Worm (Caenorhabditis elegans) whole organism, L4 larva: ENCODE data around the gene C49H3.6.
A peak's percentile ranks its signal among the peaks of the same experiment; 100 is the strongest.

ENCODE experiments used
- T20F7.1 ChIP-seq: fragments of 200-800 bp; sonication (Bioruptor generic); optimal IDR thresholded peaks from 2 replicates; lab custom pipeline; 2018; ENCODE audit warnings: mild to moderate bottlenecking, missing genetic modification characterization, missing compliant biosample characterization
- aha-1 ChIP-seq: fragments of 150-350 bp; peaks from one replicate; lab custom pipeline; 2014; ENCODE audit warnings: missing biosample characterization, missing genetic modification characterization
- aly-2 ChIP-seq: sonication (generic microtip); optimal IDR thresholded peaks from 2 replicates; lab custom pipeline; 2018; ENCODE audit warnings: missing biosample characterization, missing genetic modification characterization
- ama-1 ChIP-seq: fragments of 150-350 bp; optimal IDR thresholded peaks from 2 replicates; lab custom pipeline; 2014; ENCODE audit warnings: inconsistent platforms, mixed read lengths
- arid-1 ChIP-seq: fragments of 200-800 bp; sonication (Bioruptor generic); conservative IDR thresholded peaks from 2 replicates; pipeline ENCODE4 v1.3.6; 2022; ENCODE audit warnings: missing genetic modification reagents, missing genetic modification characterization, missing compliant biosample characterization
- attf-4 ChIP-seq: sonication (generic microtip); optimal IDR thresholded peaks from 3 replicates; lab custom pipeline; 2017; ENCODE audit warnings: missing biosample characterization, missing genetic modification characterization
- ceh-44 ChIP-seq: fragments of 200-800 bp; sonication (Bioruptor generic); IDR thresholded peaks from 2 replicates; pipeline ENCODE4 v1.3.6; 2022; ENCODE audit warnings: missing genetic modification reagents, missing genetic modification characterization, missing compliant biosample characterization
- ceh-82 ChIP-seq: sonication (generic microtip); optimal IDR thresholded peaks from 2 replicates; lab custom pipeline; 2017; ENCODE audit warnings: missing biosample characterization, missing genetic modification characterization
- cey-2 ChIP-seq: sonication (generic microtip); optimal IDR thresholded peaks from 3 replicates; lab custom pipeline; 2017; ENCODE audit warnings: missing genetic modification characterization, mild to moderate bottlenecking, missing compliant biosample characterization, antibody characterized with exemption, borderline replicate concordance; ENCODE audit not compliant: insufficient read depth
- ctbp-1 ChIP-seq: fragments of 200-800 bp; sonication (Bioruptor generic); IDR thresholded peaks from 2 replicates; pipeline ENCODE4 v1.3.6; 2022; ENCODE audit warnings: missing genetic modification reagents, missing genetic modification characterization, missing compliant biosample characterization
- daf-16 ChIP-seq, 3 experiments: sonication (generic microtip); optimal IDR thresholded peaks; 2 replicates each; lab custom pipeline; 2016 to 2017; ENCODE audit warnings: missing genetic modification characterization in 3 of 3, missing genetic modification reagents in 3 of 3, mild to moderate bottlenecking in 2 of 3, missing compliant biosample characterization in 2 of 3, missing biosample characterization in 1 of 3, moderate library complexity in 1 of 3
- dmd-6 ChIP-seq: fragments of 200-800 bp; sonication (Bioruptor generic); IDR thresholded peaks from 2 replicates; pipeline ENCODE4 v1.3.6; 2022; ENCODE audit warnings: missing genetic modification reagents, missing genetic modification characterization, missing compliant biosample characterization
- dmd-9 ChIP-seq: fragments of 200-800 bp; sonication (Bioruptor generic); IDR thresholded peaks from 2 replicates; pipeline ENCODE4 v1.3.6; 2022; ENCODE audit warnings: missing genetic modification reagents, missing genetic modification characterization, missing compliant biosample characterization
- dpl-1 ChIP-seq: fragments of 150-350 bp; optimal IDR thresholded peaks from 2 replicates; lab custom pipeline; 2014; ENCODE audit warnings: missing biosample characterization, missing genetic modification reagents, missing genetic modification characterization
- duxl-1 ChIP-seq: sonication (generic microtip); optimal IDR thresholded peaks from 2 replicates; lab custom pipeline; 2016; ENCODE audit warnings: mild to moderate bottlenecking, missing genetic modification characterization, moderate library complexity, missing compliant biosample characterization; ENCODE audit not compliant: poor library complexity
- dve-1 ChIP-seq: sonication (generic microtip); optimal IDR thresholded peaks from 2 replicates; lab custom pipeline; 2017; ENCODE audit warnings: antibody characterized with exemption, mild to moderate bottlenecking, missing genetic modification characterization, missing compliant biosample characterization; ENCODE audit not compliant: insufficient read depth
- egl-43 ChIP-seq: fragments of 200-800 bp; sonication (Bioruptor generic); IDR thresholded peaks from 2 replicates; pipeline ENCODE4 v1.3.6; 2022; ENCODE audit warnings: missing genetic modification reagents, missing genetic modification characterization, missing compliant biosample characterization
- hlh-30 ChIP-seq: sonication (generic microtip); optimal IDR thresholded peaks from 2 replicates; lab custom pipeline; 2017; ENCODE audit warnings: antibody characterized with exemption, mild to moderate bottlenecking, missing genetic modification characterization, missing compliant biosample characterization; ENCODE audit not compliant: insufficient read depth
- mdl-1 ChIP-seq, 2 experiments: fragments of 150-350 bp in 1 of 2; sonication (generic microtip) in 1 of 2; optimal IDR thresholded peaks; 2 replicates each; lab custom pipeline; 2014 to 2017; ENCODE audit warnings: missing biosample characterization in 2 of 2, missing genetic modification characterization in 2 of 2
- mep-1 ChIP-seq: fragments of 150-350 bp; sonication (generic microtip); optimal IDR thresholded peaks from 3 replicates; lab custom pipeline; 2014; ENCODE audit warnings: missing biosample characterization, missing genetic modification characterization
- mxl-2 ChIP-seq: fragments of 200-800 bp; sonication (Bioruptor generic); conservative IDR thresholded peaks from 2 replicates; pipeline ENCODE4 v1.3.6; 2022; ENCODE audit warnings: missing genetic modification reagents, missing genetic modification characterization, missing compliant biosample characterization
- mxl-3 ChIP-seq: fragments of 200-800 bp; sonication (Bioruptor generic); optimal IDR thresholded peaks from 2 replicates; lab custom pipeline; 2018; ENCODE audit warnings: mild to moderate bottlenecking, missing genetic modification characterization, missing compliant biosample characterization
- nhr-102 ChIP-seq: sonication (generic microtip); optimal IDR thresholded peaks from 2 replicates; lab custom pipeline; 2016; ENCODE audit warnings: mild to moderate bottlenecking, missing genetic modification characterization, moderate library complexity, missing compliant biosample characterization
- nhr-11 ChIP-seq: fragments of 150-350 bp; optimal IDR thresholded peaks from 2 replicates; lab custom pipeline; 2014; ENCODE audit warnings: missing biosample characterization, missing genetic modification characterization
- nhr-111 ChIP-seq: fragments of 200-800 bp; sonication (Bioruptor generic); optimal IDR thresholded peaks from 2 replicates; lab custom pipeline; 2018; ENCODE audit warnings: mild to moderate bottlenecking, missing genetic modification characterization, missing compliant biosample characterization
- nhr-237 ChIP-seq: sonication (generic microtip); optimal IDR thresholded peaks from 2 replicates; lab custom pipeline; 2017; ENCODE audit warnings: missing biosample characterization, missing genetic modification characterization
- nhr-25 ChIP-seq: sonication (generic microtip); optimal IDR thresholded peaks from 2 replicates; lab custom pipeline; 2017; ENCODE audit warnings: missing genetic modification characterization, mild to moderate bottlenecking, missing compliant biosample characterization, antibody characterized with exemption, moderate library complexity, borderline replicate concordance; ENCODE audit not compliant: insufficient read depth
- nhr-28 ChIP-seq: fragments of 150-350 bp; optimal IDR thresholded peaks from 2 replicates; lab custom pipeline; 2014; ENCODE audit warnings: missing biosample characterization, missing genetic modification characterization
- nhr-6 ChIP-seq: fragments of 150-350 bp; optimal IDR thresholded peaks from 2 replicates; lab custom pipeline; 2014; ENCODE audit warnings: missing biosample characterization, missing genetic modification characterization
- pha-4 ChIP-seq, 2 experiments: fragments of 150-350 bp in 1 of 2; fragments of 200-800 bp in 1 of 2; sonication (Bioruptor generic) in 1 of 2; IDR thresholded peaks in 1 of 2; optimal IDR thresholded peaks in 1 of 2; 2 replicates each; pipeline versions ENCODE4 v1.3.6 to Lab custom; 2014 to 2022; ENCODE audit warnings: missing genetic modification characterization in 2 of 2, missing genetic modification reagents in 2 of 2, missing biosample characterization in 1 of 2, missing compliant biosample characterization in 1 of 2
- saeg-2 ChIP-seq: fragments of 200-800 bp; sonication (Bioruptor generic); IDR thresholded peaks from 2 replicates; pipeline ENCODE4 v1.3.6; 2022; ENCODE audit warnings: missing genetic modification reagents, missing genetic modification characterization, missing compliant biosample characterization
- sdz-12 ChIP-seq: fragments of 200-800 bp; sonication (Bioruptor generic); optimal IDR thresholded peaks from 2 replicates; lab custom pipeline; 2018; ENCODE audit warnings: mild to moderate bottlenecking, missing genetic modification characterization, missing compliant biosample characterization
- unc-39 ChIP-seq: sonication (generic microtip); optimal IDR thresholded peaks from 2 replicates; lab custom pipeline; 2017; ENCODE audit warnings: missing biosample characterization, missing genetic modification characterization
- unc-62 ChIP-seq, 3 experiments: fragments of 150-350 bp in 1 of 3; sonication (generic microtip); optimal IDR thresholded peaks in 2 of 3; peaks in 1 of 3; 1 replicate in 1 of 3; 2 replicates in 2 of 3; lab custom pipeline; 2014 to 2017; ENCODE audit warnings: missing biosample characterization in 3 of 3, missing genetic modification characterization in 3 of 3, missing genetic modification reagents in 3 of 3, missing genotype in 1 of 3
- zfp-2 ChIP-seq: sonication (generic microtip); optimal IDR thresholded peaks from 2 replicates; lab custom pipeline; 2016; ENCODE audit warnings: mild to moderate bottlenecking, missing genetic modification characterization, missing compliant biosample characterization
- ztf-7 ChIP-seq: fragments of 150-350 bp; optimal IDR thresholded peaks from 2 replicates; lab custom pipeline; 2014; ENCODE audit warnings: missing biosample characterization, missing genetic modification characterization

C49H3.6 gene

DNA sequence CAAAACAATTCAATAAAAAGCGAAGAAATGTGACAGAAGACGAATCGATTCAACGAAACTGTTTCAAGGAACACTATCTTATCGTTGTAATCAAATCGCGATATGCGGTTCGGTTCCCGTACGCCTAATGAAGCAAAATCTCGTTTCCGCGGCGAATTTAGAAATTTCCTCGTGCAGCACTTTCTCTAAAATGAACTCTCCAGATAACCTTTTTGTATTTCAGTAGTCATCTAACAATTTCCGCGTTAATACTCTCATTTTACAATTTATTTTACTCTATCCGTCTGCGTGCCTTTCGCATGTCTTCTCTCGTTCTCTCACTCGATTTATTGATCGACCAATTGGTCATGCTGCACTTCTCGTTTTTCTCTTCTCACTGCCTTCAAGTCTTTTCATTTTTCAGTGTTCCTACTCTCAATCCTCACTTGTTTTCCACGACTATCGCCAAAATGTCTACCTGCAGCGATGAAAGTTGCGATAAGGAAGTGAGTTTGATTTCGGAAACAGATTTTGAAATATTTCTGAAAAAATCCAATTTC lies 6.7 kb downstream of the C49H3.6 start, which contains the start of the genes npp-27 and ntl-4 (continued):
- TF ChIP-seq ctbp-1 (GFP tag; lab: Robert Waterston, UW) (0 out of 2 replicates have a peak, but pooled peaks have one; percentile 43), dmd-6 (GFP tag; lab: Robert Waterston, UW) (0 out of 2 replicates have a peak, but pooled peaks have one; percentile 5), mxl-3 (peak; percentile 40), pha-4 (GFP tag; IDR thresholded peaks at IDR 0.05; lab: Robert Waterston, UW) (no peak), pha-4 (tag; optimal IDR thresholded peaks at IDR 0.05; lab: Kevin White, UChicago) (no peak), nhr-28 (no peak), cey-2 (tag; lab: Kevin White, UChicago) (no peak), nhr-11 (no peak), mep-1 (tag; lab: Kevin White, UChicago) (peak; percentile 4), saeg-2 (GFP tag; lab: Robert Waterston, UW) (no peak)

DNA sequence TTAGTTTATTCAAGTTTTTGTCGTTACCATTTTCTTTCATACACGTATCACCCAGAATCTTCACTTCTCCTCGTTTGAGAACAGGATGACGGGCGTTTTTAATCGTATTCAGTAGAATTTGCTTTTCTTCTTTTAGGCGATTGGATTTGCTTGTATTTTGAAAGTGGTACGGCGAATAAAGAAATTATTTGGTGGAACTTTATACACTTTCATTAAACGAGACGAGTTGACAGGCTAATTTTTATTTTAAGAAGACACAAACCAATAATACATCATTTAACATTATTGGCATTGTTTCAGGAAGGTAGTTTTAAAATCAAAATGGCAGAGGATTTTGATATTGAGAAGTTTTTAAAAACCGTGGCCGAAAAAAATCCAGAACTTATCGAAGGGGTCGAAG lies 11.5 kb downstream of the C49H3.6 start, which contains the start of gene C49H3.4:
C49H3.4 (plus strand) TSS at position 301 of the 400 bp plus-strand sequence.
- TF ChIP-seq T20F7.1 (GFP tag; lab: Kevin White, UChicago), result peak; percentile 8
- peak; percentile 69 for TF ChIP-seq aha-1 (tag; lab: Kevin White, UChicago)
- TF ChIP-seq nhr-111 (GFP tag; lab: Kevin White, UChicago), result no peak
- TF ChIP-seq nhr-102 (tag; lab: Kevin White, UChicago), result no peak
- TF ChIP-seq ama-1 (lab: Kevin White, UChicago), result peak; percentile 38
- no peak for TF ChIP-seq ceh-82 (tag; lab: Kevin White, UChicago)

DNA sequence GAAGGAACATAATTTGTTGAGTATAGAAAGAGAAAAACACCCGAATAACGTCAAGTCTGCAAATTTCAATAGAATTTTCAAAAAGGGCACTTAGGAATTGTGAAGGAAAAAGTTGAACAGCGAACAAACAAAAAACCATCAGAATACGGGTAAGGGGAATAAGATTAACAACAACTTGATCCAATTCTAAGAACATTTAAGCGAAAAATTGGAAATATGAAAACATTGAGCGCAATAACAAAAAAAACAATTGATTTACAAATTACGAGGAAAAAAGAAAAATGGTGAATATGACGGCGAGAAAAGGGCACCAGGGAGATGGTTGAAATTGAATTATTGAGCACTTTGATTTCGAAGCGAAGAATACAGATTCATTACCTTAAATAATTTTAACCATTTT lies 13.4 kb downstream of the C49H3.6 start:
- TF ChIP-seq aha-1 (tag; lab: Kevin White, UChicago), result peak; percentile 90
- TF ChIP-seq unc-62 (GFP tag; optimal IDR thresholded peaks at IDR 0.05 in 1 of 2; lab: Kevin White, UChicago), result peak in 1 of 2 experiments; percentile 90
- no peak for TF ChIP-seq unc-62 (tag; optimal IDR thresholded peaks at IDR 0.05; lab: Kevin White, UChicago)
- no peak for TF ChIP-seq arid-1 (GFP tag; lab: Robert Waterston, UW)

DNA sequence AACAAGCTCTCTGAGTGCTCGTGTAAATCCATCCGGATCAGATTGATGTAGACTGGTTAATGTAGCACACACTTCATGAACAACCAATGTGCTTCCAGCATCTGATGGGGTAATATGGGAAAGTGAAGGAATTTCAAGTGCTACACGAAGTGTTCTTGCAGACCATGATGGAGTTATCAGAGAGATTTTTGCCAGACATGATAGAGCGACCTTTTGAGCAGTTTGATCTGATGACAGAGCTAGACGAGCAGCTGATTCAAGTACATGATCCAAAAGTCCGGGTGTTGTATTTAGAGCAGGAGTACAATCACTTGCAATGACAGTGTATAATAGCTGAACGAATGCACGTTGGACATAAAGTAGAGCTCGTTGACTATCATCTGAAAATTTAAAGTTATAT lies 14.3 kb downstream of the C49H3.6 start:
- no peak for TF ChIP-seq egl-43 (GFP tag; lab: Robert Waterston, UW)
- no peak for TF ChIP-seq nhr-6
- peak; percentile 95 for TF ChIP-seq aha-1 (tag; lab: Kevin White, UChicago)
- TF ChIP-seq unc-62 (GFP tag; optimal IDR thresholded peaks at IDR 0.05 in 1 of 2; lab: Kevin White, UChicago), result peak in 1 of 2 experiments; percentile 83
- TF ChIP-seq unc-62 (tag; optimal IDR thresholded peaks at IDR 0.05; lab: Kevin White, UChicago), result no peak
- no peak for TF ChIP-seq ztf-7 (tag; lab: Kevin White, UChicago)
- no peak for TF ChIP-seq aly-2 (tag; lab: Kevin White, UChicago)
- no peak for TF ChIP-seq duxl-1
- TF ChIP-seq nhr-25 (tag; lab: Kevin White, UChicago), result no peak
- TF ChIP-seq ceh-44 (GFP tag; lab: Robert Waterston, UW), result no peak

DNA sequence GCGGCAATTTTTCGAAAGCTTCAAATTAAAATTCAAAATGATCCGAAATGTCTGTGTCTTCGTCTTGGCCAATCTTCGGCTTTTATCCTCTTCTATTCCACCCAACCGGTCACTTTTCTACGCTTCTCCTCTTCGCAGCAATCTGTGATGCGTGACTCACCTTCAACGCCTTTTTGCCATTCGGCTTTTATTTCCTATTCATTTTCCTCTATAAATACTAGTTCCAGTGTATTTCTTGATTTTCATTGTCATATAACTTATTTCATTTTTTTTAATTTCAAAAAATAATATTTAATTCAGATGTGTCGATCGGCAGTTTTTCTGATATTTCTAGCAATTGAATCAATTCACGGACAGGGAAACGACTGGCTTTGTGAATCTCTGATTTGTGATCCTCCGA lies 16.6 kb downstream of the C49H3.6 start, which contains the start of gene C49H3.16:
C49H3.16 (plus strand) TSS at position 301 of the 400 bp plus-strand sequence.
- TF ChIP-seq unc-62 (GFP tag; optimal IDR thresholded peaks at IDR 0.05 in 1 of 2; lab: Kevin White, UChicago) (peak in 1 of 2 experiments; percentile 63), unc-62 (tag; optimal IDR thresholded peaks at IDR 0.05; lab: Kevin White, UChicago) (no peak), nhr-102 (tag; lab: Kevin White, UChicago) (no peak)

DNA sequence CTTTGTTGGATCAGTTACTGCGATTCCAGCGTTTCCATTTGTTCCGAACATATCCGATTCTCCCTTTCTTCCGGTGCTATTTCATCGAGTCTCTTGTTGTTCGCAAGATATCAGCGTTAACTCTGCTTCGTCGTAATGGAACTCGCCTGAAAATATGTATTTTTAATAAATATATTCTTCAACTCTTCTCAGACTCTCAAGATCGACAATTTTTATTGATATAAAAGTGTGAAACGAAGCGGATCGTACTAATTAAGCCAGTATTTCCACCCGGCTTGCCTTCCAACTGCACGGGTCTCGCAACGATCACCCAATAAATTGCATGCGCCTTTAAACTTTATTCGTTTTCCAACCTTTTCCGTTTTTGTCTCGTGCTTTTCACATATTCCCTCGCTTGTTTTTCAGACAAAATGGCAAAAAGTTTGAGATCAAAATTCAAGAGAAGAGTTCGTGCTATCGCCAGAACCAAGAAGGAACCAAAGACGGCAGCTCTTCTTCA lies 20.5 kb downstream of the C49H3.6 start, which contains the start of the genes xpo-3 and C49H3.3:
xpo-3 (minus strand) TSS at position 51 of the 499 bp plus-strand sequence.
C49H3.3 (plus strand) TSS at position 369 of the 499 bp plus-strand sequence.
- peak; percentile 38 for TF ChIP-seq dve-1 (tag; lab: Kevin White, UChicago)
- no peak for TF ChIP-seq dmd-9 (GFP tag; lab: Robert Waterston, UW)
- no peak for TF ChIP-seq sdz-12 (GFP tag; lab: Kevin White, UChicago)
- peak in 1 of 2 experiments; percentile 54 for TF ChIP-seq mdl-1 (tag; optimal IDR thresholded peaks at IDR 0.05; lab: Kevin White, UChicago)
- no peak for TF ChIP-seq daf-16 (GFP tag; optimal IDR thresholded peaks at IDR 0.05; lab: Kevin White, UChicago)
- TF ChIP-seq daf-16 (tag; optimal IDR thresholded peaks at IDR 0.05; lab: Kevin White, UChicago), result peak; percentile 42
- TF ChIP-seq pha-4 (GFP tag; IDR thresholded peaks at IDR 0.05; lab: Robert Waterston, UW), result no peak
- TF ChIP-seq pha-4 (tag; optimal IDR thresholded peaks at IDR 0.05; lab: Kevin White, UChicago), result no peak
- peak; percentile 10 for TF ChIP-seq nhr-28
- peak; percentile 80 for TF ChIP-seq hlh-30 (tag; lab: Kevin White, UChicago)
- TF ChIP-seq nhr-237 (tag; lab: Kevin White, UChicago), result no peak
- no peak for TF ChIP-seq mxl-3
- TF ChIP-seq mxl-2 (GFP tag; lab: Robert Waterston, UW), result no peak
- peak; percentile 52 for TF ChIP-seq mep-1 (tag; lab: Kevin White, UChicago)
- TF ChIP-seq attf-4 (tag; lab: Kevin White, UChicago), result no peak
- TF ChIP-seq zfp-2 (tag; lab: Kevin White, UChicago), result no peak
- peak; percentile 51 for TF ChIP-seq dpl-1 (GFP tag; lab: Kevin White, UChicago)
- TF ChIP-seq unc-39 (tag; lab: Kevin White, UChicago), result no peak
